Worm (Caenorhabditis elegans): Measurements from ENCODE around the gene ceh-30.

Gene ceh-30

DNA sequence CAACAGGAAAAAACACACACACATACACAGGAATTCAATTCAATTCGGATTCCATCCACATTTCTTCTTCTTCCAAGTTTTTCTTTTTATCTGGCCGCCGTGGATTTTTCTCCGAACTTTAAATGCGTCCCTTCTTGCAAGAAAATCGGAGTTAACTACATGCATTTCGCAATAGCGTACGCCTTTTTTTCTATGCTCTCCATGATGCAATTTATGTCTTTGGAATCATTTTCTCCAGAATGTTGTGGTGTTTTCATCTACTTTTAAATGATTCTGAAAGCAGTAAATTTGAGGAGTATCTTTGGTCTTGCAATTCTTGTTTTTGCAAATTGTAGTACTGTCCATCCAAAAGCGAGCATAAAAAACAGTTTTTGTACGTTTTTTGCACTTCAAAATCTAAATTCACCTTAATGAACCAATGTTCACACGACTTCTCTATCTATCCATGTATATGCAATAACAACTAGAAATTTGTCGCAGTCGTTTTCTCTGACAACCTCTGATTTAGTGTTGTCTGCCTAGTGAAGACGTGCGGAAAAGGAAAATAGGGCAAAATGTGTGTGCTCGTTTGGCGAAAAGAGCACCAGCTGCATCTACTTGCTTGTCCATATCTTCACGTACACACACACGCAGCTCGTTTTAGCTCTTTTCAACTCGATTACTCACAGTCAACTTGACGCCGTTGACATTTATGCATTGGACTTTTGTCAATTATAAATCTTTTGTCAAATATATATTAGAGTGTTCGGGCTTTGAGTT is 40.9 kb upstream of the ceh-30 start:
- TF ChIP-seq ces-1 (GFP tag; optimal IDR thresholded peaks at IDR 0.05) (peak; percentile 47), zip-8 (tag; optimal IDR thresholded peaks at IDR 0.05) (no peak), nhr-12 (tag; optimal IDR thresholded peaks at IDR 0.05) (no peak)

ce11 chrX:3023552-3024183 is 39.7 kb upstream of the ceh-30 start:
- no peak for TF ChIP-seq pha-4 (tag; optimal IDR thresholded peaks at IDR 0.05)
- TF ChIP-seq ztf-11 (tag; optimal IDR thresholded peaks at IDR 0.05): no peak
- no peak for TF ChIP-seq lin-32 (GFP tag; optimal IDR thresholded peaks at IDR 0.05)
- TF ChIP-seq hlh-1 (tag; optimal IDR thresholded peaks at IDR 0.05): peak; percentile 78
- no peak for TF ChIP-seq bed-3 (GFP tag; optimal IDR thresholded peaks at IDR 0.05)
- no peak for TF ChIP-seq elt-3 (tag; optimal IDR thresholded peaks at IDR 0.05)
- TF ChIP-seq mep-1 (tag; optimal IDR thresholded peaks at IDR 0.05): no peak
- TF ChIP-seq nhr-237 (tag; optimal IDR thresholded peaks at IDR 0.05): no peak
- TF ChIP-seq ceh-83 (GFP tag; optimal IDR thresholded peaks at IDR 0.05): no peak
- peak; percentile 64 for TF ChIP-seq ces-1 (GFP tag; optimal IDR thresholded peaks at IDR 0.05)
- no peak for TF ChIP-seq snpc-4 (tag; optimal IDR thresholded peaks at IDR 0.05)
- TF ChIP-seq elt-1 (tag; optimal IDR thresholded peaks at IDR 0.05; ENCODE audit: borderline replicate concordance, insufficient read depth): no peak
- no peak for TF ChIP-seq lsy-2 (tag; optimal IDR thresholded peaks at IDR 0.05)
- TF ChIP-seq unc-120 (tag; optimal IDR thresholded peaks at IDR 0.05; ENCODE audit: poor library complexity, severe bottlenecking): no peak
- no peak for TF ChIP-seq nhr-28 (tag; optimal IDR thresholded peaks at IDR 0.05)
- no peak for TF ChIP-seq lin-13 (tag; optimal IDR thresholded peaks at IDR 0.05)

ce11 chrX:3024637-3025113 is 38.7 kb upstream of the ceh-30 start, which contains the start of gene aqp-7:
TSS of gene aqp-7 (plus strand) at chrX:3025063.
- TF ChIP-seq ces-1 (GFP tag; optimal IDR thresholded peaks at IDR 0.05): peak; percentile 32
- TF ChIP-seq tbx-8 (GFP tag; optimal IDR thresholded peaks at IDR 0.05): no peak
- no peak for TF ChIP-seq bed-3 (GFP tag; optimal IDR thresholded peaks at IDR 0.05)
- TF ChIP-seq hlh-1 (tag; optimal IDR thresholded peaks at IDR 0.05): no peak
- no peak for TF ChIP-seq mab-5 (tag; optimal IDR thresholded peaks at IDR 0.05)
- no peak for TF ChIP-seq snpc-4 (tag; optimal IDR thresholded peaks at IDR 0.05)
- no peak for TF ChIP-seq zip-8 (tag; optimal IDR thresholded peaks at IDR 0.05)

DNA sequence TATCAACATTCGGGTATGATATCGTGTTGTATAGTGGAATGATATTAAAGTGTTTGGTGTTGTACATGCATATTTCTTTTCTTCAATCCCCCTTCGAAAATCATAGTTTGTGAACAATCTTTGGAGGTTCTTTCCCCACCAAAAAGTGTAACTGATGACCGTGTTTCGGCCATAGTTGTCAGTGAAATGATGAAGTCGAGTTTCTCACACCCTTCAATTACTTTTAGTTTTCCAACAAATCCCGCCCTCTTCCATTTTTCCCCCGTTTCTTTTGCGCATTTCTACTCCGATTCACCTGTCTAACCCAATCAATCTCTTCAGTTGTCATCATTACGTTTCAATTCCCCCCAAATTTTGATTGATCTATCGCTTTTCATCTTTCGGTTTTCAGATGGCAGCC is 38.2 kb upstream of the ceh-30 start:
- TF ChIP-seq nhr-2 (tag; optimal IDR thresholded peaks at IDR 0.05) (no peak), mab-5 (tag; optimal IDR thresholded peaks at IDR 0.05) (no peak), lin-32 (GFP tag; optimal IDR thresholded peaks at IDR 0.05) (no peak), unc-120 (tag; optimal IDR thresholded peaks at IDR 0.05; ENCODE audit: poor library complexity, severe bottlenecking) (no peak), elt-1 (tag; optimal IDR thresholded peaks at IDR 0.05; ENCODE audit: borderline replicate concordance, insufficient read depth) (no peak), elt-3 (tag; optimal IDR thresholded peaks at IDR 0.05) (no peak), sptf-1 (tag; optimal IDR thresholded peaks at IDR 0.05) (no peak), unc-62 (GFP tag; optimal IDR thresholded peaks at IDR 0.05) (peak; percentile 41), hlh-1 (tag; optimal IDR thresholded peaks at IDR 0.05) (no peak)

ce11 chrX:3029030-3029429 is 34.3 kb upstream of the ceh-30 start, which contains the start of gene M02F4.1:
TSS of gene M02F4.1 (minus strand) at chrX:3029130.
- no peak for TF ChIP-seq unc-39 (tag; optimal IDR thresholded peaks at IDR 0.05)
- TF ChIP-seq ces-1 (GFP tag; optimal IDR thresholded peaks at IDR 0.05): no peak
- no peak for TF ChIP-seq ceh-39 (tag; optimal IDR thresholded peaks at IDR 0.05)

- TF ChIP-seq mls-2 (tag; optimal IDR thresholded peaks at IDR 0.05) (no peak), ces-1 (GFP tag; optimal IDR thresholded peaks at IDR 0.05) (no peak), nhr-237 (tag; optimal IDR thresholded peaks at IDR 0.05) (no peak), sem-2 (GFP tag; optimal IDR thresholded peaks at IDR 0.05) (no peak), unc-62 (GFP tag; optimal IDR thresholded peaks at IDR 0.05) (no peak), snpc-4 (tag; optimal IDR thresholded peaks at IDR 0.05) (no peak), elt-1 (tag; optimal IDR thresholded peaks at IDR 0.05; ENCODE audit: borderline replicate concordance, insufficient read depth) (no peak), nhr-12 (tag; optimal IDR thresholded peaks at IDR 0.05) (no peak), unc-120 (tag; optimal IDR thresholded peaks at IDR 0.05; ENCODE audit: poor library complexity, severe bottlenecking) (no peak), nhr-76 (tag; optimal IDR thresholded peaks at IDR 0.05) (no peak), ham-2 (GFP tag; optimal IDR thresholded peaks at IDR 0.05) (no peak), lin-13 (tag; optimal IDR thresholded peaks at IDR 0.05) (no peak), flh-1 (GFP tag; optimal IDR thresholded peaks at IDR 0.05) (no peak), pha-4 (tag; optimal IDR thresholded peaks at IDR 0.05) (no peak), tbx-8 (GFP tag; optimal IDR thresholded peaks at IDR 0.05) (no peak), unc-39 (tag; optimal IDR thresholded peaks at IDR 0.05) (no peak), M03D4.4 (tag; optimal IDR thresholded peaks at IDR 0.05) (no peak), elt-3 (tag; optimal IDR thresholded peaks at IDR 0.05) (no peak)
Measured at ce11 chrX:3031484-3031883, 31.9 kb upstream of the ceh-30 start, which contains the start of gene clec-265. TSS of gene clec-265 (plus strand) at chrX:3031783.

Data from whole organism, mixed stage, embryonic.